Worm (Caenorhabditis elegans): Measurements from ENCODE around the gene F58F6.5.
"Not testable (repeated sequence)": the region's sequence is repeated elsewhere in the genome, so short reads cannot be mapped to it uniquely, and the experiment has no call there.

Gene F58F6.5

DNA sequence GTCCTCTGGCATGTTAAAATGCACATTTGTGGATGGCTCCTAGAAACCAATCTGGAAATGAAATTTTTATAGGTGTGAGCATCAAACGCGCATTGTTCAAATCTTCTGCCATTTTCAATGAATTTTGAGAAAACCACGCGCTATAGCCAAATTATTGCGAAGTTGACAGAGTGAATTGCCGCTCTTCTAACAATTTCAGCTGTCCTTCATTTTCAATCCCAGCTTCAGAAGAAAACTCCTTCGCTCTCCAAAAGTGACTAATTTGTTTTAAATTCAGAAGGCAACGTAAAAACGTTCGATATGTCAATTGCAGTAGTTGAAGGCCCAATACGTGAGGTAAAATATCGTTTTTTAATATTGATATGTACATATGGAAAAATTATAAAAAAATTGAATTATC lies at the start of gene F58F6.5:
Gene F58F6.5, plus strand, starts transcription at position 301 of the 400 bp plus-strand sequence.
- not testable (repeated sequence) for TF ChIP-seq him-1, dao-5, W03F9.2 (tag; optimal IDR thresholded peaks at IDR 0.05)

DNA sequence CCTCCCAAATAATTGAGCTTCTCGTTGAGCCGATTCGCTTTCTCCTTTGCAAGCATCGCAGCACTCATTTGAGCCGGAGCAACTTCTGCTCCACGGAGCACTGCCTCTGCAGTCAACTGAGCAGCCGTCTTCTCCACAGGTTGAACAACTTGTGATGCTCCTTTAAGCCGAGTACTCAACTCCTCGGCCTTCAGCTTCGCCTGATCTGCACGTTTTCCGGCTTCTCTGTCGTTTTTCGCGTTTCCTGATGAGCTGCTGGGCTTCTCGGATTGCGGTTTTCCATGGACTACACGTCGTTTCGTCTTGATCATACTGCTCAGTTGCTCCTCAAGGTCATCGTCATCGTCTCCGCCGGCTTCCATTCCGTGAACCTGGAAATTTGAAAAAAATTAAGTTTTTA lies 44.5 kb upstream of the F58F6.5 start:
- TF ChIP-seq him-1 (tag; optimal IDR thresholded peaks at IDR 0.05) (no peak), W03F9.2 (tag; optimal IDR thresholded peaks at IDR 0.05) (no peak), dao-5 (tag; optimal IDR thresholded peaks at IDR 0.05) (no peak)

DNA sequence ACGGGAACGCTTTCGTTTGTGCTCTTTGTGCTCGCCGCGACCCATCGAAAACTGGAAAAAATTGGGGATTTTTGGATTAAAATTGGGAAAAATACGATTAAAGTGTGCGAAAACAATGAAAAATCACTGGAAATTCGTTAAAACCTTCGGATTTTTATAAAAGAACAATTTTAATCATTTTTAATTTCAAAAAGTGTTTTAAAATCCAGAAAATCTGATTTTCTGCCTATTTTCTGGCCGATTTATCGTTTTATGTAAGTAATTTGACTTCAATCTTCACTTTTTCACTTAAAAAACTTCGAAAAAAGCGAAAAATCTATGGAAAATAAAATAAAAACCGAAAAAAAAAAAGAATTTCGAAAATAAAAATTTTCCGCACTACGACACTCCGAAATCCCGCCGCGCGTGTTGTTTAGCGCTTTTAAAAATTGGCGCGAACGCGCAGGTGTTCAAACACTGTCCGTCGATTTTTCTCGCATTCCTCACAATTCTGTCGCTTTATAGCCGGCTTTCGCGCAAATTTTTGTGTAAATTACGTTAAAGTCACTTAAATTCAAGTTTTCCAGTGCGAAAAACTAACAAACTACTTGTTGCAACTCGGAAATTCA lies 33.8 kb upstream of the F58F6.5 start, which contains the start of the genes ddx-46 and F53H1.4:
Gene ddx-46, minus strand, starts transcription at position 51 of the 608 bp plus-strand sequence.
Gene F53H1.4, plus strand, starts transcription at position 567 of the 608 bp plus-strand sequence.
- TF ChIP-seq dao-5 (tag; optimal IDR thresholded peaks at IDR 0.05) (no peak), W03F9.2 (tag; optimal IDR thresholded peaks at IDR 0.05) (no peak), him-1 (tag; optimal IDR thresholded peaks at IDR 0.05) (no peak)

DNA sequence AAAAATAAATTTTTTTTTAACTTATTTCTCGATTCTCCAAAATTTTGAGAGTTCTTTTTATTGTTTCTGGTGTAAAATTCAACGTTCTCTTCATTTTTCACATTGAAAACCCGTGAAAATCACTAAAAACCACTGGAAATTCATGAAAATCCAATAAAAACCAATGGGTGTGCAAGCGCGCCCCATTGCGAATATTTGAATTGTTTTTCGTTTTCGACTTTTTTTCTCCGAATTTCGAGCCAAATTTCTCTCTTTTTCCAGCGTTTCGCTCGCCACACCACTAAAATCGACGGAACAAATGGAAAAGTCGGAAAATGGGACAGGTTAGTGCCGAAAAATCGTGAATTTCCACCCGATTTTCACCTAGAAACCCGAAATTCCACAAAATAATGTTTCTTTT lies 33.1 kb upstream of the F58F6.5 start:
- TF ChIP-seq him-1 (tag; optimal IDR thresholded peaks at IDR 0.05) (no peak), dao-5 (tag; optimal IDR thresholded peaks at IDR 0.05) (no peak), W03F9.2 (tag; optimal IDR thresholded peaks at IDR 0.05) (no peak)

DNA sequence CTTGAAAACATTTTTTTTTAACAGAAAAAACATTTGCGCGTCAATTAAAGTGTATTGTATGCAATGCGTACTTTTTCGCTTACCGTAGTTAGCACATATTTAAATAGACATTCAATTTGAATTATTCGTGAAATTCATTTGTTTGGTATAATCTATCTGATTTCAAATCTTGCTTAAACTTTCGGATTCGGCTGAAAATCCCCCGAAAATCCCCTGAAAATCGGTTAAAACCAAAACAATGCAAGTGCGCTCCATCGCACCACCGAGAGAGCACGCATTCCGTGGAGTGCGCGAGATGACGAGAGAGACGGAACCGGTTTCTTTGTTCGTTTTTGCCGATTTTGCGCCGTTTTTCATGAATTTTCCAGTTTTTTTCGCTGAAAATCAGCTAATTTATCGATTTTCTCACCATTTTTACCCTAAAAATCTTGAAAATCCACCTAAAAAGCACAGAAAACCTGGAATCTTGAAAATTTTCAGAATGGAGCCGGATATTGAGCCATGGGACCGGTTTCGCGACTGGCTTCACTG lies 14.7 kb upstream of the F58F6.5 start, which contains the start of gene F53H1.3:
Gene F53H1.3, plus strand, starts transcription at position 481 of the 531 bp plus-strand sequence.
- TF ChIP-seq W03F9.2 (tag; optimal IDR thresholded peaks at IDR 0.05) (no peak), dao-5 (tag; optimal IDR thresholded peaks at IDR 0.05) (no peak), him-1 (tag; optimal IDR thresholded peaks at IDR 0.05) (no peak)

DNA sequence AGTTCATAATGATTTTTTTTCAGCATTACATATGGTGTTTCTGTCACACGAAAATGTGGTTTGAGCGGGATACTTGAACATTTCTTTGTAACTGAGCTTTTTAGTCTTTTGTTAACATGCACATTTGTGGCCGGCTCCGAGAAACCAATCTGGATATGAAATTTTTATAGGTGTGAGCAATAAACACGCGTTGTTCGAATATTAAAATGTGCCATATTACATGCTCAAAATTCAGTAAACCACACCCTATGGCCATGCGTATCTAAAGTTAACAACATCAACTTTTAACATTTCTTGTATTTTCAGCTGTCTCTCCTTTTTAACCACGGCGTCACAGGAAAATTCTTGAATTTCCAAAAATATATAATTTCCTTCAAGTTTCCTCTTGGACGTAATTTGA lies 2.7 kb upstream of the F58F6.5 start, which contains the start of gene F58F6.6:
Gene F58F6.6, plus strand, starts transcription at position 301 of the 400 bp plus-strand sequence.
- TF ChIP-seq him-1, dao-5, W03F9.2 (tag; optimal IDR thresholded peaks at IDR 0.05): not testable (repeated sequence)

DNA sequence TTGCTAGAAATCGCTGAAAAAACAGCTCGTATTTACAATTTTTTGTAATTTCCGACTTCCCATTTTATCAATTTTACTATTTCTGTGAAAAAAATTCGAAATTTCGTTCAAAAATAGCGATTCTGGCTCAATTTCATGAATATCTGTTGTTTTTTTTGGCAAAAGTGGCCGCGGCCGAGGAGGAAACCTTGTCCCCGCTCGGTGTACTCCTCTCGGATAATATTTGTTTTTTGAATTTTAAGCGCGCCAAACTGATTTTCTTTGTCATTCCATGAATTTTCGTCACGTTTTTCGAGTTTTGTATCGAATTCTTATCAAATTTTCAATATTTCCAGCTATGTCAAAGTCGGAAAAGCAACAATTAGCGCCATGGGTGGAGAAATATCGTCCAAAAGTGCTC lies 3.5 kb downstream of the F58F6.5 start, which contains the start of gene rfc-2:
Gene rfc-2, plus strand, starts transcription at position 334 of the 400 bp plus-strand sequence.
- no peak for TF ChIP-seq dao-5 (tag; optimal IDR thresholded peaks at IDR 0.05)
- TF ChIP-seq him-1 (tag; optimal IDR thresholded peaks at IDR 0.05) = no peak
- no peak for TF ChIP-seq W03F9.2 (tag; optimal IDR thresholded peaks at IDR 0.05)

DNA sequence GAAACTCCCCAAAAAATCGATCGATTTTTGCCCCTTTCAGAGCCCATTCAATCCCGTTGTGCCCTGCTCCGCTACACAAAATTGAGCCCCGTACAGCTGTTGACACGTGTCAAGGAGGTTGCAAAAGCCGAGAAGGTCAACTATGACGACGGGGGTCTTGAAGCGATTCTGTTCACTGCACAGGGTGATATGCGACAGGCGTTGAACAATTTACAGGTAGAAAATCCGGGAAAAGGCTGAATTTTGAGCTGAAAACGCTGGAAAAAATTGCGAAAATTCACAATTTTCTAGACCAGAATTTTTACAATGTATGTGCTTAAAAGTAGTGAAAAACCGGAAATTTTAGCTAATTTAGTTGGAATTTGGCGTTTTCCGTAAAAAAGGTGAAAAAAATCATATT lies 5.9 kb downstream of the F58F6.5 start:
- no peak for TF ChIP-seq him-1 (tag; optimal IDR thresholded peaks at IDR 0.05)

DNA sequence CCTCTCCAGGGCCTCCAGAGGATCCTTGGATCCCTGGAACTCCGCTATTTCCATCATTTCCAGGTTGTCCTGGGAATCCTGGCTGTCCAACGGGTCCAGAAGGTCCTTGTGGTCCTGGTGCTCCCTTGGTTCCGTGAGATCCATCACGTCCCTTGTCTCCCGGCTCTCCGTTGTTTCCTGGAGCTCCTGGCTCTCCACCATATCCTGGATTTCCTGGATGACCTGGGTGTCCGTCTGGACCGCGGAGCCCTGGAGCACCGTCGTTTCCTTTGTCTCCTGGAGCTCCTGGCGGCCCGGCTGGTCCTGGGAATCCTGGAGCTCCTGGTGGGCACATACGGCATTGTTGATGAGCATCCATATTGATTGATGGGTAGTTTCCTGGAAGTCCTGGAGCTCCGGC lies 10.3 kb downstream of the F58F6.5 start:
- TF ChIP-seq W03F9.2 (tag; optimal IDR thresholded peaks at IDR 0.05) (no peak), dao-5 (tag; optimal IDR thresholded peaks at IDR 0.05) (no peak), him-1 (tag; optimal IDR thresholded peaks at IDR 0.05) (no peak)

DNA sequence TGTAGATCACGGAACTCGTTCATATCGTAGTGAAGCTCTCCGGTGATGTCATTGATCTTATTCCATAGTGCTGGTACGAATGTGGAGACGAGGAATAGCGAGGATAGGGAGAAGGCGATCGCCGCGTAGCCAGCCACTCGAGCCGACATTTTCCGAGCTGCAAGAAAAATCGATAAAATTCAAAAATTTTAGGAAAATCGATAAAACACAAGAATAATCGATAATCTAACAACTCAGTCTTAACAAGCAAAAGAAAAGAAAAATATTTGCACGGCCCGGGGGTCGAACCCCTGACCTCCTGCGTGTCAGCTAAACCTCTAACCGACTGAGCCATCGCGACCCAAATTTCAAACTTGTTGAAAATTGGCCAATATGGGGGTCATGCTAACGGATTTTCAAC lies 11.7 kb downstream of the F58F6.5 start, which contains the start of gene col-104:
Gene col-104, minus strand, starts transcription at position 159 of the 400 bp plus-strand sequence.
- TF ChIP-seq him-1 (tag; optimal IDR thresholded peaks at IDR 0.05) (no peak), dao-5 (tag; optimal IDR thresholded peaks at IDR 0.05) (no peak), W03F9.2 (tag; optimal IDR thresholded peaks at IDR 0.05) (no peak)

DNA sequence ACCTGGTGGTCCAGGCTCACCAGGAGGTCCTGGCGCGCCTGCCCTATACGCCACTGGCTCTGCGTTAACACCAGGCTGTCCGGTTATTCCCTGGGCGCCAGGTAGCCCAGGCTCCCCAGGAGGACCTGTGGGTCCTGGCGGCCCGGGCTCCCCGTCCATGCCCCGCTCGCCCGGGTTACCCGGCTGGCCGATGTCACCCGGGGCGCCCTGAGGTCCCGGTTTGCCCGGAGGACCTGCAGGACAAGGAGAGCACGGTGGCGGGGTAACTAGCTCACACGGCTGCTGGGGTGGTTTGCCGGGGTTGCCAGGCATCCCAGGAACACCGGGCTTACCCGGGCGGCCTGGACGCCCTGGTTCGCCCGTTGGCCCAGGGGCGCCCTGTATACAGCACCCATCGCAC lies 14.6 kb downstream of the F58F6.5 start:
- no peak for TF ChIP-seq dao-5 (tag; optimal IDR thresholded peaks at IDR 0.05)
- TF ChIP-seq W03F9.2 (tag; optimal IDR thresholded peaks at IDR 0.05) = no peak
- no peak for TF ChIP-seq him-1 (tag; optimal IDR thresholded peaks at IDR 0.05)

DNA sequence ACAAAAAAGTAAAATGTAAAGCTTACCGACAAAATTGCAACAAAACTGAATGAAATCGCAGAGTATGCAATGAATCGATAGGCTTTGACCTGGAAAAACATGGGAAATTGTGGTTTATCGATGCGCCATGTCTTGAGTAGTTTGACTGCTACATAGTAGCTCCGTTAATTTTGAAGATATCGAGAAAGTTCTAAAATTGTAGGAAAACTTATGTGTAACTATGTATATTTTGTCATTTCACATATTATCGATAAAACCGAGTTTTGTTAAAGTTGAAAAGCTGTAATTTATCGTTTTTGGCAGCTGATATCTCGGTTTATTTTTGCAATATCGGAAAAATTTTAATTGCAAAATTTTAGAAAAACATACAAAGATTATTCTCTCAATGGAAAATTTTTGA lies 15.6 kb downstream of the F58F6.5 start, which contains the start of gene col-105:
Gene col-105, minus strand, starts transcription at position 101 of the 400 bp plus-strand sequence.
- TF ChIP-seq dao-5 (tag; optimal IDR thresholded peaks at IDR 0.05) = no peak
- no peak for TF ChIP-seq him-1 (tag; optimal IDR thresholded peaks at IDR 0.05)
- no peak for TF ChIP-seq W03F9.2 (tag; optimal IDR thresholded peaks at IDR 0.05)

DNA sequence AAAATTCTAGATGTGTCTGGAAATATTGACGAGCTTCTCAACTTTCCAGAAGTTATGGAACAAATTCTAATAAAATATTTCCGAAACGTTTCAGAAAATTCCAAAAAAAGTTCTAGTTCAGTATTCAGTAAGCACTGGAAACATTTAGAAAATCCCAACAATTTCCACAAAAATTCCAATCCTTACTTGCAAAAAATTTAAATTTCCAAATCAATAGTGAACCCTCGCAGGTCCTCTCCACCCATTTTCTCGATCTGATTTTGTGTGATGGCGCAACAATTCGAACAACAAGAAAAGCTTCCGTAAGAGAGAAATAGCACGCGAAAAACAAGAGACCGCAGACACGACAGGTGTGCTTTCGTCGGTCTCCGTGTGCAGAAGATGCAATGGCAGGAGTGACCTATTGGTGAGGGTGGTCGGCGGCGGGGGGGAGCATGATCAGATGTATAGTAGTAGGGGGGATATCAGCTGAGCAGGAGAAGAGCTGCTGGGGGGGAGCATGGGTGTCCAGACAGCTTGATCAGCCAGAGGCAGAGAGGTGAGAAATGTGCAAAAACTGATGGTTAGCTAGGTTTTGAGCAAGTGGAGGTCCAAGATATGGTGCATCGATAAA lies 18.2 kb downstream of the F58F6.5 start:
- TF ChIP-seq dao-5 (tag; optimal IDR thresholded peaks at IDR 0.05) = no peak

DNA sequence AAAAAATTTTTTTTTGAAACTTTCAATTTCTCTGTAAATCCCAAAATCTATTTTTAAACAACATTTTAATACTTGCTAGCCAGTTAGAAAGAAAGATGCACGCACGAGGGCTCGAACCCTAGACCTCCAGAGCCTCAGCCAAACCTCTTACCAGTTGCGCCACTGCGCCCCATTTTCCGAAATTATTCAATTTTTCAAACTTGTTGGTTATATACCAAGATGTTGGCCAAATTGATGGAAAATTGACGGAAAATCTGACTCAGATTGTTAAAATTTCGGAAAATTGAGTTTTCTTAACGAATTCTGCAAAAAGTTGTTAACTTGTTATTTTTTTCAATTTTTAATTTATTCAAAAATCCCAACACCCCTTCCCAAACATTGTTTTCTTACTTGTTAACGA lies 22.3 kb downstream of the F58F6.5 start:
- TF ChIP-seq dao-5 (tag; optimal IDR thresholded peaks at IDR 0.05) (no peak), W03F9.2 (tag; optimal IDR thresholded peaks at IDR 0.05) (no peak), him-1 (tag; optimal IDR thresholded peaks at IDR 0.05) (no peak)

All from whole organism, L4/young adult.